Worm (Caenorhabditis elegans) whole organism, mixed stage, embryonic: Measurements from ENCODE around the gene metl-13.

ENCODE experiments used
- M03D4.4 ChIP-seq: sonication (generic microtip); optimal IDR thresholded peaks from 2 replicates; lab custom pipeline; 2017; ENCODE audit warnings: mild to moderate bottlenecking, missing genetic modification characterization, missing compliant biosample characterization
- ces-1 ChIP-seq: fragments of 150-350 bp; optimal IDR thresholded peaks from 2 replicates; lab custom pipeline; 2014; ENCODE audit warnings: missing biosample characterization, missing genetic modification reagents, missing genetic modification characterization
- drap-1 ChIP-seq: fragments of 200-800 bp; sonication (Bioruptor generic); optimal IDR thresholded peaks from 3 replicates; lab custom pipeline; 2018; ENCODE audit warnings: mild to moderate bottlenecking, missing genetic modification characterization, missing compliant biosample characterization
- elt-1 ChIP-seq: sonication (generic microtip); optimal IDR thresholded peaks from 2 replicates; lab custom pipeline; 2017; ENCODE audit warnings: missing genetic modification characterization, mild to moderate bottlenecking, missing compliant biosample characterization, antibody characterized with exemption, moderate library complexity, borderline replicate concordance; ENCODE audit not compliant: insufficient read depth
- lin-13 ChIP-seq: fragments of 150-350 bp; optimal IDR thresholded peaks from 2 replicates; lab custom pipeline; 2014; ENCODE audit warnings: missing biosample characterization, missing genetic modification characterization
- mep-1 ChIP-seq: fragments of 150-350 bp; optimal IDR thresholded peaks from 2 replicates; lab custom pipeline; 2017; ENCODE audit warnings: missing biosample characterization, missing genetic modification reagents, missing genetic modification characterization, inconsistent platforms
- nhr-28 ChIP-seq: fragments of 150-350 bp; optimal IDR thresholded peaks from 2 replicates; lab custom pipeline; 2014; ENCODE audit warnings: missing biosample characterization, missing genetic modification characterization
- nhr-76 ChIP-seq: sonication (generic microtip); optimal IDR thresholded peaks from 2 replicates; lab custom pipeline; 2017; ENCODE audit warnings: missing biosample characterization, missing genetic modification characterization
- pha-4 ChIP-seq: fragments of 150-350 bp; optimal IDR thresholded peaks from 2 replicates; lab custom pipeline; 2018; ENCODE audit warnings: missing biosample characterization, missing genetic modification reagents, missing genetic modification characterization
- snpc-4 ChIP-seq: fragments of 150-350 bp; optimal IDR thresholded peaks from 2 replicates; lab custom pipeline; 2014; ENCODE audit warnings: missing biosample characterization, missing genetic modification characterization
- sptf-1 ChIP-seq: sonication (generic microtip); optimal IDR thresholded peaks from 2 replicates; lab custom pipeline; 2017; ENCODE audit warnings: mild to moderate bottlenecking, missing genetic modification characterization, moderate library complexity, missing compliant biosample characterization
- unc-39 ChIP-seq: fragments of 150-350 bp; optimal IDR thresholded peaks from 2 replicates; lab custom pipeline; 2014; ENCODE audit warnings: missing biosample characterization, missing genetic modification characterization
- unc-62 ChIP-seq: fragments of 150-350 bp; optimal IDR thresholded peaks from 2 replicates; lab custom pipeline; 2014; ENCODE audit warnings: missing biosample characterization, missing genetic modification reagents, missing genetic modification characterization
- ztf-11 ChIP-seq: fragments of 150-350 bp; optimal IDR thresholded peaks from 2 replicates; lab custom pipeline; 2014; ENCODE audit warnings: missing biosample characterization, missing genetic modification characterization

DNA sequence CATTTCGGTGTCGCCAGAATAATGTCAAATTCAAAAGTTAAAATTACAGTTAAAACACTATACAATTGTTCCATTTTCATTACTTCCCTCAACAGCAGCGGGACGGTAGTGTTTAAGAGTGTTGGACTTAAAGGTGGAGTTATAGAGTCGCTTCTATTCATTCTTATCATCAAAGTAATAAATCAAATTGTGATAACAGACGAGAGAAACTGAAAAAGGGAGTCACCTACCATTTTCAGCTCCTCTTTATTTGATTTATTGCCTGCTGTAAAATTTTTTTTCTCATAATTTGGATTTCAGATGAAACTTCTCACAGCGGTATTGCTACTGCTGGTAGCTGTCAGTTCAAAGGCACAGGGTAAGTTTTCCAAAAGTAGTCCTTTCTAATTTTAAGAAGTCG lies 5.0 kb downstream of the metl-13 start, which contains the start of gene C01B10.6:
- TF ChIP-seq pha-4 (tag; lab: Kevin White, UChicago) (no peak), nhr-28 (tag; lab: Kevin White, UChicago) (no peak), snpc-4 (tag; lab: Kevin White, UChicago) (no peak), unc-62 (GFP tag; lab: Kevin White, UChicago) (no peak), elt-1 (tag; lab: Kevin White, UChicago) (no peak), ces-1 (GFP tag; lab: Kevin White, UChicago) (no peak), nhr-76 (tag; lab: Kevin White, UChicago) (no peak), mep-1 (no peak), M03D4.4 (no peak), ztf-11 (no peak), unc-39 (tag; lab: Kevin White, UChicago) (no peak), drap-1 (no peak), sptf-1 (tag; lab: Kevin White, UChicago) (no peak), lin-13 (tag; lab: Kevin White, UChicago) (no peak)
